Worm (Caenorhabditis elegans) whole organism, midembryonic: ENCODE measurements around the gene W06G6.17.

Experiments used
- T22C8.4 ChIP-seq: fragments of 200-800 bp; sonication (Bioruptor generic); IDR thresholded peaks from 2 replicates; pipeline ENCODE4 v1.3.6; 2022; ENCODE audit warnings: missing genetic modification characterization, missing compliant biosample characterization
- cog-1 ChIP-seq: sonication (generic microtip); optimal IDR thresholded peaks from 2 replicates; lab custom pipeline; 2016; ENCODE audit warnings: missing genetic modification characterization, missing compliant biosample characterization
- flt-1 ChIP-seq: fragments of 200-800 bp; sonication (Bioruptor generic); IDR thresholded peaks from 2 replicates; pipeline ENCODE4 v1.3.6; 2022; ENCODE audit warnings: missing genetic modification characterization, missing compliant biosample characterization
- klf-2 ChIP-seq: fragments of 200-800 bp; sonication (Bioruptor generic); conservative IDR thresholded peaks from 2 replicates; pipeline ENCODE4 v1.3.6; 2022; ENCODE audit warnings: missing genetic modification reagents, missing genetic modification characterization, missing compliant biosample characterization
- med-1 ChIP-seq: sonication (generic microtip); optimal IDR thresholded peaks from 2 replicates; lab custom pipeline; 2017; ENCODE audit warnings: missing genetic modification characterization, mild to moderate bottlenecking, missing compliant biosample characterization, antibody characterized with exemption, missing genetic modification reagents; ENCODE audit not compliant: insufficient read depth
- ref-1 ChIP-seq: fragments of 200-800 bp; sonication (Bioruptor generic); conservative IDR thresholded peaks from 2 replicates; pipeline ENCODE4 v1.3.6; 2022; ENCODE audit warnings: missing genetic modification reagents, missing genetic modification characterization, missing compliant biosample characterization
- tab-1 ChIP-seq: fragments of 200-800 bp; sonication (Bioruptor generic); IDR thresholded peaks from 2 replicates; pipeline ENCODE4 v1.3.6; 2022; ENCODE audit warnings: missing genetic modification characterization, missing compliant biosample characterization
- ztf-23 ChIP-seq: fragments of 200-800 bp; sonication (Bioruptor generic); IDR thresholded peaks from 2 replicates; pipeline ENCODE4 v1.3.6; 2022; ENCODE audit warnings: missing genetic modification reagents, missing genetic modification characterization, missing compliant biosample characterization
- ztf-29 ChIP-seq: fragments of 200-800 bp; sonication (Bioruptor generic); IDR thresholded peaks from 2 replicates; pipeline ENCODE4 v1.3.6; 2022; ENCODE audit warnings: missing genetic modification reagents, missing genetic modification characterization, missing compliant biosample characterization

The W06G6.17 gene

ce11 chrV:16645201-16645940, at the start of gene W06G6.17:
W06G6.17 (minus strand) TSS chrV:16645251.
- TF ChIP-seq T22C8.4 (GFP tag; lab: Robert Waterston, UW), result no peak
- no peak for TF ChIP-seq ztf-23 (GFP tag; lab: Robert Waterston, UW)
- TF ChIP-seq ref-1, result no peak
- TF ChIP-seq klf-2, result no peak
- no peak for TF ChIP-seq cog-1 (tag; lab: Kevin White, UChicago)
- TF ChIP-seq flt-1 (GFP tag; lab: Robert Waterston, UW), result no peak
- TF ChIP-seq ztf-29, result no peak
- TF ChIP-seq tab-1 (GFP tag; lab: Robert Waterston, UW), result no peak
- TF ChIP-seq med-1 (GFP tag; lab: Kevin White, UChicago), result no peak

- TF ChIP-seq ztf-29 (no peak), med-1 (GFP tag; lab: Kevin White, UChicago) (no peak), ztf-23 (GFP tag; lab: Robert Waterston, UW) (no peak)
Measured at ce11 chrV:16694538-16694937, 49.5 kb upstream of the W06G6.17 start, which contains the start of gene srz-101. srz-101 (plus strand) TSS chrV:16694838.

ce11 chrV:16693732-16694131, 48.7 kb upstream of the W06G6.17 start, which contains the start of gene srw-42:
srw-42 (minus strand) TSS chrV:16693832.
- TF ChIP-seq ztf-29 (no peak), klf-2 (no peak), ztf-23 (GFP tag; lab: Robert Waterston, UW) (no peak), tab-1 (GFP tag; lab: Robert Waterston, UW) (no peak)

- TF ChIP-seq med-1 (GFP tag; lab: Kevin White, UChicago) (no peak), cog-1 (tag; lab: Kevin White, UChicago) (no peak)
Measured at ce11 chrV:16692988-16693387, 47.9 kb upstream of the W06G6.17 start.

ce11 chrV:16687227-16687626, 42.2 kb upstream of the W06G6.17 start, which contains the start of gene srz-102:
srz-102 (plus strand) TSS chrV:16687527.
- TF ChIP-seq flt-1 (GFP tag; lab: Robert Waterston, UW), result no peak
- TF ChIP-seq ztf-29, result no peak
- TF ChIP-seq tab-1 (GFP tag; lab: Robert Waterston, UW), result no peak
- no peak for TF ChIP-seq klf-2

ce11 chrV:16685725-16686124, 40.7 kb upstream of the W06G6.17 start, which contains the start of gene srw-43:
srw-43 (plus strand) TSS chrV:16686025.
- no peak for TF ChIP-seq tab-1 (GFP tag; lab: Robert Waterston, UW)
- no peak for TF ChIP-seq ztf-23 (GFP tag; lab: Robert Waterston, UW)
- TF ChIP-seq klf-2, result no peak
- TF ChIP-seq cog-1 (tag; lab: Kevin White, UChicago), result no peak
- no peak for TF ChIP-seq flt-1 (GFP tag; lab: Robert Waterston, UW)
- no peak for TF ChIP-seq med-1 (GFP tag; lab: Kevin White, UChicago)
- no peak for TF ChIP-seq T22C8.4 (GFP tag; lab: Robert Waterston, UW)
- no peak for TF ChIP-seq ztf-29
- no peak for TF ChIP-seq ref-1

ce11 chrV:16683359-16683758, 38.3 kb upstream of the W06G6.17 start:
- TF ChIP-seq ztf-23 (GFP tag; lab: Robert Waterston, UW) (no peak), med-1 (GFP tag; lab: Kevin White, UChicago) (no peak)

ce11 chrV:16682886-16683285, 37.8 kb upstream of the W06G6.17 start, which contains the start of gene srw-36:
srw-36 (plus strand) TSS chrV:16683186.
- no peak for TF ChIP-seq tab-1 (GFP tag; lab: Robert Waterston, UW)

ce11 chrV:16679981-16680380, 34.9 kb upstream of the W06G6.17 start, which contains the start of gene srw-44:
srw-44 (plus strand) TSS chrV:16680281.
- no peak for TF ChIP-seq T22C8.4 (GFP tag; lab: Robert Waterston, UW)
- no peak for TF ChIP-seq tab-1 (GFP tag; lab: Robert Waterston, UW)
- TF ChIP-seq med-1 (GFP tag; lab: Kevin White, UChicago), result no peak
- no peak for TF ChIP-seq cog-1 (tag; lab: Kevin White, UChicago)

ce11 chrV:16679237-16679636, 34.2 kb upstream of the W06G6.17 start, which contains the start of gene srz-103:
srz-103 (minus strand) TSS chrV:16679337.
- TF ChIP-seq cog-1 (tag; lab: Kevin White, UChicago) (no peak), tab-1 (GFP tag; lab: Robert Waterston, UW) (no peak), ztf-23 (GFP tag; lab: Robert Waterston, UW) (no peak), med-1 (GFP tag; lab: Kevin White, UChicago) (no peak), T22C8.4 (GFP tag; lab: Robert Waterston, UW) (no peak)

- TF ChIP-seq cog-1 (tag; lab: Kevin White, UChicago), result no peak
- no peak for TF ChIP-seq ref-1
- no peak for TF ChIP-seq flt-1 (GFP tag; lab: Robert Waterston, UW)
- no peak for TF ChIP-seq T22C8.4 (GFP tag; lab: Robert Waterston, UW)
- no peak for TF ChIP-seq med-1 (GFP tag; lab: Kevin White, UChicago)
- no peak for TF ChIP-seq tab-1 (GFP tag; lab: Robert Waterston, UW)
- TF ChIP-seq klf-2, result no peak
- no peak for TF ChIP-seq ztf-23 (GFP tag; lab: Robert Waterston, UW)
- no peak for TF ChIP-seq ztf-29
Measured at ce11 chrV:16675553-16675952, 30.5 kb upstream of the W06G6.17 start, which contains the start of gene srz-1. srz-1 (plus strand) TSS chrV:16675853.
